Worm (Caenorhabditis elegans) whole organism, L2 larva: ENCODE measurements around the gene E02A10.4.

Experiments used
- R02D3.7 ChIP-seq: fragments of 150-350 bp; optimal IDR thresholded peaks from 2 replicates; lab custom pipeline; 2014; ENCODE audit warnings: missing biosample characterization, missing genetic modification characterization
- lin-13 ChIP-seq: fragments of 150-350 bp; optimal IDR thresholded peaks from 2 replicates; lab custom pipeline; 2014; ENCODE audit warnings: missing biosample characterization, missing genetic modification reagents, missing genetic modification characterization
- mdl-1 ChIP-seq, 2 experiments: fragments of 150-350 bp in 1 of 2; sonication (generic microtip) in 1 of 2; optimal IDR thresholded peaks; 2 replicates each; lab custom pipeline; 2017; ENCODE audit warnings: missing biosample characterization in 2 of 2, missing genetic modification characterization in 2 of 2
- nhr-12 ChIP-seq: fragments of 150-350 bp; optimal IDR thresholded peaks from 2 replicates; lab custom pipeline; 2014; ENCODE audit warnings: missing biosample characterization, missing genetic modification characterization
- nhr-129 ChIP-seq: fragments of 150-350 bp; optimal IDR thresholded peaks from 2 replicates; lab custom pipeline; 2014; ENCODE audit warnings: missing biosample characterization, missing genetic modification characterization

ce11 chrV:12533635-12534150 is 34.1 kb downstream of the E02A10.4 start:
- TF ChIP-seq mdl-1 (tag; optimal IDR thresholded peaks at IDR 0.05; lab: Kevin White, UChicago) (no peak), R02D3.7 (no peak), nhr-129 (tag; lab: Kevin White, UChicago) (no peak), lin-13 (GFP tag; lab: Kevin White, UChicago) (no peak), nhr-12 (tag; lab: Kevin White, UChicago) (no peak)
